Fruit fly (Drosophila melanogaster) whole organism, pupa: ENCODE measurements around the gene Gyc89Da.

ENCODE experiments used
- CG10348 ChIP-seq: fragments of 200-800 bp; sonication (Bioruptor generic); IDR thresholded peaks from 2 replicates; pipeline ENCODE4 v1.3.6; 2022; ENCODE audit warnings: missing biosample characterization, missing genetic modification characterization
- CG12605 ChIP-seq: fragments of 200-800 bp; sonication (Bioruptor generic); IDR thresholded peaks from 2 replicates; pipeline ENCODE4 v1.3.6; 2022; ENCODE audit warnings: missing biosample characterization, missing genetic modification characterization
- CG13204 ChIP-seq: fragments of 200-800 bp; sonication (Bioruptor generic); optimal IDR thresholded peaks from 2 replicates; lab custom pipeline; 2018; ENCODE audit warnings: missing biosample characterization, mild to moderate bottlenecking, missing genetic modification characterization, moderate library complexity
- CG14655 ChIP-seq: fragments of 200-800 bp; sonication (Bioruptor generic); optimal IDR thresholded peaks from 3 replicates; lab custom pipeline; 2017; ENCODE audit warnings: mild to moderate bottlenecking, missing biosample characterization, missing genetic modification reagents, missing genetic modification characterization
- CG15710 ChIP-seq: fragments of 200-800 bp; sonication (Bioruptor generic); optimal IDR thresholded peaks from 2 replicates; lab custom pipeline; 2018; ENCODE audit warnings: missing biosample characterization, mild to moderate bottlenecking, missing genetic modification characterization, moderate library complexity
- CG17806 ChIP-seq: fragments of 200-800 bp; sonication (Bioruptor generic); optimal IDR thresholded peaks from 2 replicates; lab custom pipeline; 2018; ENCODE audit warnings: missing biosample characterization, mild to moderate bottlenecking, missing genetic modification characterization, moderate library complexity
- CG32121 ChIP-seq: fragments of 200-800 bp; sonication (Bioruptor generic); IDR thresholded peaks from 2 replicates; pipeline ENCODE4 v1.3.6; 2022; ENCODE audit warnings: missing biosample characterization, missing genetic modification characterization
- CG34367 ChIP-seq: fragments of 200-800 bp; sonication (Bioruptor generic); optimal IDR thresholded peaks from 2 replicates; lab custom pipeline; 2018; ENCODE audit warnings: missing biosample characterization, mild to moderate bottlenecking, missing genetic modification characterization
- CG4496 ChIP-seq: fragments of 200-800 bp; sonication (Bioruptor generic); IDR thresholded peaks from 3 replicates; pipeline ENCODE4 v1.3.6; 2022; ENCODE audit warnings: missing biosample characterization, missing genetic modification characterization
- CG8159 ChIP-seq: fragments of 200-800 bp; sonication (Bioruptor generic); optimal IDR thresholded peaks from 3 replicates; lab custom pipeline; 2018; ENCODE audit warnings: missing biosample characterization, mild to moderate bottlenecking, missing genetic modification characterization, moderate library complexity
- CG8301 ChIP-seq: fragments of 200-800 bp; sonication (Bioruptor generic); optimal IDR thresholded peaks from 2 replicates; lab custom pipeline; 2018; ENCODE audit warnings: missing biosample characterization, mild to moderate bottlenecking, missing genetic modification characterization
- CG9948 ChIP-seq: fragments of 200-800 bp; sonication (Bioruptor generic); optimal IDR thresholded peaks from 2 replicates; lab custom pipeline; 2018; ENCODE audit warnings: missing biosample characterization, mild to moderate bottlenecking, missing genetic modification characterization, moderate library complexity
- D1 ChIP-seq: fragments of 200-800 bp; sonication (Bioruptor generic); optimal IDR thresholded peaks from 2 replicates; lab custom pipeline; 2018; ENCODE audit warnings: missing biosample characterization, mild to moderate bottlenecking, missing genetic modification characterization, moderate library complexity
- EcR ChIP-seq: fragments of 200-800 bp; sonication (Bioruptor generic); optimal IDR thresholded peaks from 3 replicates; lab custom pipeline; 2019; ENCODE audit warnings: missing biosample characterization, missing genetic modification characterization, mild to moderate bottlenecking, moderate library complexity, missing genetic modification reagents
- Ets98B ChIP-seq: fragments of 200-800 bp; sonication (Bioruptor generic); IDR thresholded peaks from 2 replicates; pipeline ENCODE4 v1.3.6; 2022; ENCODE audit warnings: missing biosample characterization, missing genetic modification characterization
- Pif1A ChIP-seq: fragments of 200-800 bp; sonication (Bioruptor generic); optimal IDR thresholded peaks from 3 replicates; lab custom pipeline; 2016; ENCODE audit warnings: missing biosample characterization, missing genetic modification characterization
- Pif1B ChIP-seq: fragments of 200-800 bp; sonication (Bioruptor generic); optimal IDR thresholded peaks from 3 replicates; lab custom pipeline; 2016; ENCODE audit warnings: missing biosample characterization, missing genetic modification characterization
- Snoo ChIP-seq: fragments of 200-800 bp; sonication (Bioruptor generic); optimal IDR thresholded peaks from 3 replicates; lab custom pipeline; 2017; ENCODE audit warnings: missing biosample characterization, mild to moderate bottlenecking, missing genetic modification characterization, inconsistent platforms
- fd96Ca ChIP-seq: fragments of 200-800 bp; sonication (Bioruptor generic); IDR thresholded peaks from 3 replicates; pipeline ENCODE4 v1.3.6; 2022; ENCODE audit warnings: missing biosample characterization, missing genetic modification characterization
- gl ChIP-seq: fragments of 200-800 bp; sonication (Bioruptor generic); optimal IDR thresholded peaks from 2 replicates; lab custom pipeline; 2018; ENCODE audit warnings: missing biosample characterization, mild to moderate bottlenecking, missing genetic modification characterization
- rn ChIP-seq: fragments of 200-800 bp; sonication (Bioruptor generic); IDR thresholded peaks from 2 replicates; pipeline ENCODE4 v1.3.6; 2022; ENCODE audit warnings: missing biosample characterization, missing genetic modification characterization

The Gyc89Da gene

DNA sequence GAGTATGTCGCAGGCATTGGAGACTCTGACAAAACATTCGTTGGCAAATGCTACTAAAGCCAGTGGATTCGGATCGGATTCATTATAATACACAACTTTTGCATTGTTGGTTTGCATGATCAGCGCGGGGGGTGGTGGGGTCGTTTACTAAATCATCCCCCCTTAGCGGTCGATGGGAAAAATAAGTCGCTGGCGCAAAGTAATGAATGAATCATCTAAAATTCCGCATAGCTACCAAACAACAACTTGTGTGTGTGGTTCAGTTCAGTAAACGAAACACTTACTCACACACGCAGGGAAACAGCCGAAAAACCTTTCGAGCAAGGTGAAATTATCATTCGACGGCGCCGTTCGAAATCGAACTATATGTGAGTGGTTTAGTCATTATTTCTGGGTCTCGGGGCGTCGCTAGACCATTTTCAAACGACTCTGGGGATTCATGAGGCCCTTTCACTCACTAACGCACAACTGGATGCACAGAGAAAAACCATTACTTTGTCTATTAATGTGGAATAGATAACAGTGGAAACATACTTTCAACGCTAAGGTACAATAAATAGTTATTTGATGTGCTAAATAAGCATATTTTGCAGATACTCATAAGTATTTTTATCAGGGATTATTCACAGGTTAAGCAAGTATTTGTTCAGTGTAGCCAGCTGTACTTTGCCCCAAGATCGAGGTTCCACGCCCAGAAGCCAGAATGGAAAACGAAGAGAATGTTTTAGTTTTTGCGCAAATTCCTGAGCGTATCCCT is 23.8 kb upstream of the Gyc89Da start:
- peak; percentile 87 for TF ChIP-seq CG12605 (GFP tag; lab: Robert Waterston, UW)
- peak; percentile 87 for TF ChIP-seq gl (tag; lab: Kevin White, UChicago)
- TF ChIP-seq CG10348 (GFP tag; lab: Robert Waterston, UW): peak; percentile 49; the same call in 1 of the 2 replicates
- peak; percentile 89 for TF ChIP-seq CG8301 (tag; lab: Kevin White, UChicago)
- TF ChIP-seq rn (GFP tag; lab: Robert Waterston, UW): peak; percentile 86
- peak; percentile 89 for TF ChIP-seq CG14655 (GFP tag; lab: Kevin White, UChicago)
- no peak for TF ChIP-seq EcR (GFP tag; lab: Kevin White, UChicago)
- TF ChIP-seq CG17806: peak; percentile 76
- TF ChIP-seq Pif1B (GFP tag; lab: Kevin White, UChicago): no peak
- peak; percentile 86 for TF ChIP-seq CG34367 (tag; lab: Kevin White, UChicago)
- TF ChIP-seq D1: no peak
- TF ChIP-seq Pif1A (GFP tag; lab: Kevin White, UChicago): no peak
- peak; percentile 82 for TF ChIP-seq Ets98B (GFP tag; lab: Robert Waterston, UW)
- peak; percentile 84 for TF ChIP-seq CG9948 (tag; lab: Kevin White, UChicago)
- TF ChIP-seq CG13204 (GFP tag; lab: Kevin White, UChicago): peak; percentile 44
- peak; percentile 87 for TF ChIP-seq fd96Ca (GFP tag; lab: Robert Waterston, UW)
- TF ChIP-seq CG4496 (GFP tag; lab: Robert Waterston, UW): peak; percentile 95
- peak; percentile 63 for TF ChIP-seq CG32121 (GFP tag; lab: Robert Waterston, UW)

- peak; percentile 98 for TF ChIP-seq CG32121 (GFP tag; lab: Robert Waterston, UW)
- peak; percentile 98 for TF ChIP-seq CG8301 (tag; lab: Kevin White, UChicago)
- TF ChIP-seq CG15710 (tag; lab: Kevin White, UChicago): peak; percentile 99
- peak; percentile 99 for TF ChIP-seq CG17806
- TF ChIP-seq CG8159: peak; percentile 99
- peak; percentile 97 for TF ChIP-seq CG10348 (GFP tag; lab: Robert Waterston, UW)
- peak; percentile 89 for TF ChIP-seq Snoo (tag; lab: Kevin White, UChicago)
- TF ChIP-seq CG4496 (GFP tag; lab: Robert Waterston, UW): peak; percentile 99
- peak; percentile 99 for TF ChIP-seq Pif1A (GFP tag; lab: Kevin White, UChicago)
- peak; percentile 98 for TF ChIP-seq CG12605 (GFP tag; lab: Robert Waterston, UW)
- peak; percentile 94 for TF ChIP-seq D1
- peak; percentile 99 for TF ChIP-seq CG14655 (GFP tag; lab: Kevin White, UChicago)
- TF ChIP-seq Pif1B (GFP tag; lab: Kevin White, UChicago): peak; percentile 95
- peak; percentile 97 for TF ChIP-seq CG13204 (GFP tag; lab: Kevin White, UChicago)
- TF ChIP-seq Ets98B (GFP tag; lab: Robert Waterston, UW): peak; percentile 99
- peak; percentile 95 for TF ChIP-seq gl (tag; lab: Kevin White, UChicago)
- peak; percentile 99 for TF ChIP-seq CG34367 (tag; lab: Kevin White, UChicago)
- peak; percentile 99 for TF ChIP-seq CG9948 (tag; lab: Kevin White, UChicago)
- TF ChIP-seq EcR (GFP tag; lab: Kevin White, UChicago): peak; percentile 77
- peak; percentile 99 for TF ChIP-seq fd96Ca (GFP tag; lab: Robert Waterston, UW)
- peak; percentile 99 for TF ChIP-seq rn (GFP tag; lab: Robert Waterston, UW)
These were observed 23.0 kb upstream of the Gyc89Da start for dm6 chr3R:16449187-16449973.

dm6 chr3R:16452954-16453587 is 19.3 kb upstream of the Gyc89Da start:
- TF ChIP-seq CG4496 (GFP tag; lab: Robert Waterston, UW) (peak; percentile 22; the same call in 1 of the 3 replicates), Snoo (tag; lab: Kevin White, UChicago) (no peak), EcR (GFP tag; lab: Kevin White, UChicago) (peak; percentile 32), CG8301 (tag; lab: Kevin White, UChicago) (no peak), CG13204 (GFP tag; lab: Kevin White, UChicago) (no peak)

- TF ChIP-seq fd96Ca (GFP tag; lab: Robert Waterston, UW) (no peak), CG4496 (GFP tag; lab: Robert Waterston, UW) (0 out of 3 replicates have a peak, but pooled peaks have one; percentile 10)
- TF ChIP-seq, all 21 proteins: peak for 1
These were observed 18.8 kb upstream of the Gyc89Da start, which contains the start of gene Pak3 for dm6 chr3R:16453597-16453996. Pak3 (minus strand) TSS chr3R:16453821.

dm6 chr3R:16454192-16454591 is 18.2 kb upstream of the Gyc89Da start, which contains the start of gene CG10405:
CG10405 (plus strand) TSS chr3R:16454492.
- TF ChIP-seq CG32121 (GFP tag; lab: Robert Waterston, UW) (no peak), Ets98B (GFP tag; lab: Robert Waterston, UW) (no peak), D1 (no peak), CG14655 (GFP tag; lab: Kevin White, UChicago) (no peak), CG8159 (no peak), Pif1B (GFP tag; lab: Kevin White, UChicago) (no peak), rn (GFP tag; lab: Robert Waterston, UW) (no peak), EcR (GFP tag; lab: Kevin White, UChicago) (no peak), CG13204 (GFP tag; lab: Kevin White, UChicago) (no peak), Snoo (tag; lab: Kevin White, UChicago) (no peak), CG4496 (GFP tag; lab: Robert Waterston, UW) (no peak), fd96Ca (GFP tag; lab: Robert Waterston, UW) (no peak), CG17806 (no peak), CG15710 (tag; lab: Kevin White, UChicago) (no peak)
- TF ChIP-seq, all 21 proteins: peak for 0
